Fruit fly (Drosophila melanogaster) whole organism, embryonic: Measurements from ENCODE around the gene Cpr11A.

Source experiments
- ATbp ChIP-seq: fragments of 200-800 bp; sonication (Bioruptor generic); optimal IDR thresholded peaks from 2 replicates; lab custom pipeline; 2017; ENCODE audit warnings: missing biosample characterization, mild to moderate bottlenecking, missing genetic modification characterization, missing genetic modification reagents
- Adf1 ChIP-seq: fragments of 200-800 bp; sonication (Bioruptor generic); IDR thresholded peaks from 2 replicates; pipeline ENCODE4 v1.3.6; 2022; ENCODE audit warnings: missing biosample characterization, missing genetic modification characterization
- CG12104 ChIP-seq: fragments of 200-800 bp; sonication (Bioruptor generic); optimal IDR thresholded peaks from 3 replicates; lab custom pipeline; 2016; ENCODE audit warnings: missing biosample characterization, missing genetic modification characterization
- CG18011 ChIP-seq: fragments of 200-800 bp; sonication (Bioruptor generic); optimal IDR thresholded peaks from 2 replicates; lab custom pipeline; 2017; ENCODE audit warnings: missing biosample characterization, missing genetic modification characterization, mild to moderate bottlenecking, moderate library complexity, missing genotype
- CG2199 ChIP-seq: fragments of 200-800 bp; sonication (Bioruptor generic); IDR thresholded peaks from 3 replicates; pipeline ENCODE4 v1.3.6; 2022; ENCODE audit warnings: missing biosample characterization, missing genetic modification characterization
- CG3995 ChIP-seq: fragments of 200-800 bp; sonication (Bioruptor generic); optimal IDR thresholded peaks from 3 replicates; lab custom pipeline; 2016; ENCODE audit warnings: missing biosample characterization, missing genetic modification characterization
- CG6654 ChIP-seq: fragments of 200-800 bp; sonication (Bioruptor generic); optimal IDR thresholded peaks from 2 replicates; lab custom pipeline; 2017; ENCODE audit warnings: missing biosample characterization, mild to moderate bottlenecking, missing genetic modification characterization
- CG6791 ChIP-seq: fragments of 200-800 bp; sonication (Bioruptor generic); IDR thresholded peaks from 3 replicates; pipeline ENCODE4 v1.3.6; 2022; ENCODE audit warnings: missing biosample characterization, missing genetic modification characterization; ENCODE audit not compliant: partially characterized antibody
- CG7745 ChIP-seq: fragments of 200-800 bp; sonication (Bioruptor generic); optimal IDR thresholded peaks from 2 replicates; lab custom pipeline; 2018; ENCODE audit warnings: missing biosample characterization, mild to moderate bottlenecking, missing genetic modification characterization, moderate library complexity
- CG9437 ChIP-seq: fragments of 200-800 bp; sonication (Bioruptor generic); optimal IDR thresholded peaks from 2 replicates; lab custom pipeline; 2018; ENCODE audit warnings: missing biosample characterization, mild to moderate bottlenecking, missing genetic modification characterization
- CG9876 ChIP-seq: fragments of 200-800 bp; sonication (Bioruptor generic); optimal IDR thresholded peaks from 2 replicates; lab custom pipeline; 2016; ENCODE audit warnings: missing biosample characterization, missing genetic modification characterization
- Dek ChIP-seq: fragments of 200-800 bp; sonication (Bioruptor generic); optimal IDR thresholded peaks from 3 replicates; lab custom pipeline; 2019; ENCODE audit warnings: missing biosample characterization, mild to moderate bottlenecking, missing genetic modification characterization, moderate library complexity
- E2f2 ChIP-seq: fragments of 200-800 bp; sonication (Bioruptor generic); IDR thresholded peaks from 2 replicates; pipeline ENCODE4 v1.3.6; 2022; ENCODE audit warnings: missing biosample characterization, missing genetic modification characterization
- Hmr ChIP-seq: fragments of 200-800 bp; sonication (Bioruptor generic); optimal IDR thresholded peaks from 3 replicates; lab custom pipeline; 2017; ENCODE audit warnings: mild to moderate bottlenecking, missing biosample characterization, missing genetic modification reagents, missing genetic modification characterization
- Hr51 ChIP-seq, 2 experiments: fragments of 200-800 bp; sonication (Bioruptor generic); optimal IDR thresholded peaks; 2 replicates in 1 of 2; 3 replicates in 1 of 2; lab custom pipeline; 2016 to 2018; ENCODE audit warnings: missing biosample characterization in 2 of 2, missing genetic modification characterization in 2 of 2, mild to moderate bottlenecking in 1 of 2, moderate library complexity in 1 of 2
- Hr78 ChIP-seq, 2 experiments: fragments of 200-800 bp in 1 of 2; fragments of >200 bp in 1 of 2; sonication (Bioruptor generic) in 1 of 2; optimal IDR thresholded peaks; 2 replicates each; lab custom pipeline; 2017 to 2019; ENCODE audit warnings: missing biosample characterization in 2 of 2, missing genetic modification characterization in 2 of 2, mild to moderate bottlenecking in 1 of 2, moderate library complexity in 1 of 2
- Jarid2 ChIP-seq: fragments of 200-800 bp; sonication (Bioruptor generic); optimal IDR thresholded peaks from 3 replicates; lab custom pipeline; 2017; ENCODE audit warnings: mild to moderate bottlenecking, missing biosample characterization, missing genetic modification reagents, missing genetic modification characterization
- MBD-R2 ChIP-seq: fragments of 200-800 bp; sonication (Bioruptor generic); IDR thresholded peaks from 2 replicates; pipeline ENCODE4 v1.3.6; 2022; ENCODE audit warnings: missing biosample characterization, missing genetic modification characterization
- Med ChIP-seq: fragments of 200-800 bp; sonication (Bioruptor generic); peaks from one replicate; lab custom pipeline; 2016; ENCODE audit warnings: missing biosample characterization, missing genetic modification characterization, mild to moderate bottlenecking, inconsistent platforms, moderate library complexity
- Side ChIP-seq: fragments of 200-800 bp; sonication (Bioruptor generic); optimal IDR thresholded peaks from 2 replicates; lab custom pipeline; 2016; ENCODE audit warnings: missing biosample characterization, missing genetic modification characterization
- Sox100B ChIP-seq: fragments of 200-800 bp; sonication (Bioruptor generic); optimal IDR thresholded peaks from 3 replicates; lab custom pipeline; 2018; ENCODE audit warnings: missing biosample characterization, mild to moderate bottlenecking, missing genetic modification characterization
- abd-A ChIP-seq: fragments of 200-800 bp; sonication (Bioruptor generic); optimal IDR thresholded peaks from 3 replicates; lab custom pipeline; 2019; ENCODE audit warnings: missing biosample characterization, mild to moderate bottlenecking, missing genetic modification characterization, moderate library complexity
- az2 ChIP-seq: fragments of 200-800 bp; sonication (Bioruptor generic); optimal IDR thresholded peaks from 3 replicates; lab custom pipeline; 2016; ENCODE audit warnings: missing biosample characterization, missing genetic modification characterization
- ci ChIP-seq: fragments of 200-800 bp; sonication (Bioruptor generic); IDR thresholded peaks from 3 replicates; pipeline ENCODE4 v1.3.6; 2022; ENCODE audit warnings: missing biosample characterization, missing genetic modification characterization
- dmrt99B ChIP-seq: fragments of 200-800 bp; sonication (Bioruptor generic); optimal IDR thresholded peaks from 2 replicates; lab custom pipeline; 2018; ENCODE audit warnings: missing biosample characterization, mild to moderate bottlenecking, missing genetic modification characterization, moderate library complexity
- emc ChIP-seq: fragments of 200-800 bp; sonication (Bioruptor generic); optimal IDR thresholded peaks from 2 replicates; lab custom pipeline; 2016; ENCODE audit warnings: missing biosample characterization, missing genetic modification characterization
- ems ChIP-seq: fragments of 200-800 bp; sonication (Bioruptor generic); optimal IDR thresholded peaks from 3 replicates; lab custom pipeline; 2016; ENCODE audit warnings: missing biosample characterization, missing genetic modification characterization
- ewg ChIP-seq: fragments of 200-800 bp; sonication (Bioruptor generic); optimal IDR thresholded peaks from 3 replicates; lab custom pipeline; 2017; ENCODE audit warnings: mild to moderate bottlenecking, missing biosample characterization, missing genetic modification reagents, missing genetic modification characterization
- lbe ChIP-seq: fragments of 200-800 bp; sonication (Bioruptor generic); optimal IDR thresholded peaks from 2 replicates; lab custom pipeline; 2016; ENCODE audit warnings: missing biosample characterization, mild to moderate bottlenecking, missing genetic modification characterization
- maf-S ChIP-seq: fragments of 200-800 bp; sonication (Bioruptor generic); optimal IDR thresholded peaks from 2 replicates; lab custom pipeline; 2016; ENCODE audit warnings: missing biosample characterization, missing genetic modification characterization
- mam ChIP-seq: fragments of 200-800 bp; sonication (Bioruptor generic); optimal IDR thresholded peaks from 3 replicates; lab custom pipeline; 2016; ENCODE audit warnings: missing biosample characterization, missing genetic modification characterization
- odd ChIP-seq: fragments of 200-800 bp; sonication (Bioruptor generic); optimal IDR thresholded peaks from 2 replicates; lab custom pipeline; 2017; ENCODE audit warnings: missing biosample characterization, mild to moderate bottlenecking, missing genetic modification characterization
- p53 ChIP-seq: fragments of 200-800 bp; sonication (Bioruptor generic); optimal IDR thresholded peaks from 2 replicates; lab custom pipeline; 2016; ENCODE audit warnings: missing biosample characterization, missing genetic modification characterization
- pros ChIP-seq: fragments of 200-800 bp; sonication (Bioruptor generic); optimal IDR thresholded peaks from 3 replicates; lab custom pipeline; 2019; ENCODE audit warnings: missing biosample characterization, mild to moderate bottlenecking, missing genetic modification characterization, moderate library complexity
- repo ChIP-seq: fragments of 200-800 bp; sonication (Bioruptor generic); optimal IDR thresholded peaks from 2 replicates; lab custom pipeline; 2016; ENCODE audit warnings: missing biosample characterization, missing genetic modification characterization
- ro ChIP-seq: fragments of 200-800 bp; sonication (Bioruptor generic); IDR thresholded peaks from 2 replicates; pipeline ENCODE4 v1.3.6; 2022; ENCODE audit warnings: missing biosample characterization, missing genetic modification characterization
- sd ChIP-seq: fragments of 200-800 bp; sonication (Bioruptor generic); optimal IDR thresholded peaks from 3 replicates; lab custom pipeline; 2018; ENCODE audit warnings: missing biosample characterization, mild to moderate bottlenecking, missing genetic modification characterization, moderate library complexity
- tap ChIP-seq: fragments of 200-800 bp; optimal IDR thresholded peaks from 3 replicates; lab custom pipeline; 2019; ENCODE audit warnings: missing biosample characterization, mild to moderate bottlenecking, missing genetic modification characterization, moderate library complexity
- trh ChIP-seq: fragments of 200-800 bp; sonication (Bioruptor generic); optimal IDR thresholded peaks from 2 replicates; lab custom pipeline; 2016; ENCODE audit warnings: missing biosample characterization, missing genetic modification characterization
- unc-4 ChIP-seq: fragments of 200-800 bp; sonication (Bioruptor generic); IDR thresholded peaks from 2 replicates; pipeline ENCODE4 v1.3.6; 2022; ENCODE audit warnings: missing biosample characterization, missing genetic modification characterization; ENCODE audit not compliant: partially characterized antibody
- unpg ChIP-seq: fragments of 200-800 bp; sonication (Bioruptor generic); optimal IDR thresholded peaks from 3 replicates; lab custom pipeline; 2018; ENCODE audit warnings: missing biosample characterization, mild to moderate bottlenecking, missing genetic modification characterization, moderate library complexity
- vfl ChIP-seq: fragments of 200-800 bp; sonication (Bioruptor generic); optimal IDR thresholded peaks from 2 replicates; lab custom pipeline; 2016; ENCODE audit warnings: missing biosample characterization, missing genetic modification characterization

Cpr11A gene

dm6 chrX:12462936-12463558 is 23.7 kb upstream of the Cpr11A start, which contains the start of the genes Rab40 and CG42258 (continued):
- TF ChIP-seq unpg (GFP tag; lab: Kevin White, UChicago) (no peak), az2 (GFP tag; lab: Kevin White, UChicago) (peak; percentile 36), CG9437 (GFP tag; lab: Kevin White, UChicago) (peak; percentile 43), CG6791 (GFP tag; lab: Robert Waterston, UW) (peak; percentile 56), E2f2 (GFP tag; lab: Robert Waterston, UW) (0 out of 2 replicates have a peak, but pooled peaks have one; percentile 17), CG6654 (no peak), unc-4 (GFP tag; lab: Robert Waterston, UW) (peak; percentile 62; the same call in 1 of the 2 replicates), pros (no peak), CG2199 (GFP tag; lab: Robert Waterston, UW) (no peak), abd-A (tag; lab: Kevin White, UChicago) (no peak), Hr78 (GFP tag; optimal IDR thresholded peaks at IDR 0.05; lab: Kevin White, UChicago) (no peak), tap (tag; lab: Kevin White, UChicago) (no peak), lbe (peak; percentile 40), Hmr (peak; percentile 48), ewg (GFP tag; lab: Kevin White, UChicago) (no peak), CG7745 (no peak), ems (GFP tag; lab: Kevin White, UChicago) (peak; percentile 36), MBD-R2 (no peak; the same call in none of the 2 replicates), CG3995 (GFP tag; lab: Kevin White, UChicago) (no peak), repo (GFP tag; lab: Kevin White, UChicago) (no peak), mam (GFP tag; lab: Kevin White, UChicago) (peak; percentile 66), Side (GFP tag; lab: Kevin White, UChicago) (peak; percentile 16), ro (GFP tag; lab: Robert Waterston, UW) (no peak), CG9876 (no peak), CG12104 (GFP tag; lab: Kevin White, UChicago) (peak; percentile 54), maf-S (GFP tag; lab: Kevin White, UChicago) (no peak), dmrt99B (tag; lab: Kevin White, UChicago) (peak; percentile 24), emc (GFP tag; lab: Kevin White, UChicago) (no peak), Sox100B (GFP tag; lab: Kevin White, UChicago) (peak; percentile 28), trh (GFP tag; lab: Kevin White, UChicago) (no peak), Dek (tag; lab: Kevin White, UChicago) (no peak), odd (no peak), sd (no peak), Hr51 (GFP tag; optimal IDR thresholded peaks at IDR 0.05; lab: Kevin White, UChicago) (peak; percentile 11 to 36)

DNA sequence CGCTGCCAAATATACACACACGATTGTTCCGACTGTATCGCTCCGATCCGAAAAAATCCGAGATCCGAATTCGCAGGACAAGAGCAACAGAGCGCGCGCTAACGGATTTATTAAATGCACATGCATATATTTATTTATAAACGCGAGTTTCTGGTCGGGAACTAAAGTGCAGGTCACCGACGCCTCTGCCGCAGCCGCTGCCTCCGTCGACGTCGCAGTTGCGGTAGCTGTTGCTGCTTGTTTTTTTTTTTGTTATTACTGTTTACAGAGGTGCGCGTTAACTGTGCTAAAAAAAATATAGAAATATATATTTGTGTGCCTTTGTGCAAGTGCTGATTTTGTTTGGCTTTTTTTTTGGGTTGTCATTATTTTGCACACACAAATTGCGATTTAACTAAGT is 23.2 kb upstream of the Cpr11A start:
- peak; percentile 28 for TF ChIP-seq p53 (GFP tag; lab: Kevin White, UChicago)
- no peak for TF ChIP-seq vfl (GFP tag; lab: Kevin White, UChicago)
- TF ChIP-seq Jarid2 (GFP tag; lab: Kevin White, UChicago), result peak; percentile 31
- TF ChIP-seq ci (GFP tag; lab: Robert Waterston, UW), result 0 out of 3 replicates have a peak, but pooled peaks have one; percentile 7
- peak; percentile 8 for TF ChIP-seq Med (GFP tag; lab: Kevin White, UChicago)
- TF ChIP-seq Adf1, result peak; percentile 91
- no peak for TF ChIP-seq ATbp (GFP tag; lab: Kevin White, UChicago)
- no peak for TF ChIP-seq CG18011 (GFP tag; lab: Kevin White, UChicago)
- TF ChIP-seq unc-4 (GFP tag; lab: Robert Waterston, UW), result no peak
